Fruit fly (Drosophila melanogaster) whole organism, embryonic: ENCODE measurements around the gene stet.

Source experiments
- ATbp ChIP-seq: fragments of 200-800 bp; sonication (Bioruptor generic); optimal IDR thresholded peaks from 2 replicates; lab custom pipeline; 2017; ENCODE audit warnings: missing biosample characterization, mild to moderate bottlenecking, missing genetic modification characterization, missing genetic modification reagents
- Adf1 ChIP-seq: fragments of 200-800 bp; sonication (Bioruptor generic); IDR thresholded peaks from 2 replicates; pipeline ENCODE4 v1.3.6; 2022; ENCODE audit warnings: missing biosample characterization, missing genetic modification characterization
- Antp ChIP-seq: fragments of 200-800 bp; sonication (Bioruptor generic); optimal IDR thresholded peaks from 3 replicates; lab custom pipeline; 2016; ENCODE audit warnings: missing biosample characterization, missing genetic modification characterization
- Atf-2 ChIP-seq: fragments of 200-800 bp; sonication (Bioruptor generic); optimal IDR thresholded peaks from 2 replicates; lab custom pipeline; 2016; ENCODE audit warnings: missing biosample characterization, missing genetic modification characterization
- BEAF-32 ChIP-seq: fragments of 200-800 bp; sonication (Bioruptor generic); optimal IDR thresholded peaks from 3 replicates; lab custom pipeline; 2017; ENCODE audit warnings: missing biosample characterization, missing genetic modification characterization, mild to moderate bottlenecking, moderate library complexity, missing genetic modification reagents
- Bteb2 ChIP-seq: fragments of 200-800 bp; sonication (Bioruptor generic); optimal IDR thresholded peaks from 2 replicates; lab custom pipeline; 2016; ENCODE audit warnings: missing biosample characterization, missing genetic modification characterization
- CG10431 ChIP-seq: fragments of 200-800 bp; sonication (Bioruptor generic); optimal IDR thresholded peaks from 3 replicates; lab custom pipeline; 2018; ENCODE audit warnings: missing biosample characterization, mild to moderate bottlenecking, missing genetic modification characterization
- CG11085 ChIP-seq: fragments of 200-800 bp; sonication (Bioruptor generic); IDR thresholded peaks from 2 replicates; pipeline ENCODE4 v1.3.6; 2022; ENCODE audit warnings: missing biosample characterization, missing genetic modification characterization
- CG13624 ChIP-seq: fragments of 200-800 bp; sonication (Bioruptor generic); optimal IDR thresholded peaks from 2 replicates; lab custom pipeline; 2016; ENCODE audit warnings: missing biosample characterization, missing genetic modification characterization
- CG14667 ChIP-seq: fragments of 200-800 bp; sonication (Bioruptor generic); IDR thresholded peaks from 2 replicates; pipeline ENCODE4 v1.3.6; 2022; ENCODE audit warnings: missing biosample characterization, missing genetic modification characterization
- CG14710 ChIP-seq: fragments of 200-800 bp; sonication (Bioruptor generic); optimal IDR thresholded peaks from 3 replicates; lab custom pipeline; 2019; ENCODE audit warnings: missing biosample characterization, mild to moderate bottlenecking, missing genetic modification characterization, moderate library complexity
- CG15479 ChIP-seq: fragments of 200-800 bp; sonication (Bioruptor generic); optimal IDR thresholded peaks from 3 replicates; lab custom pipeline; 2019; ENCODE audit warnings: missing biosample characterization, mild to moderate bottlenecking, missing genetic modification characterization, moderate library complexity
- CG15514 ChIP-seq: fragments of 200-800 bp; sonication (Bioruptor generic); optimal IDR thresholded peaks from 3 replicates; lab custom pipeline; 2017; ENCODE audit warnings: missing biosample characterization, missing genetic modification characterization, mild to moderate bottlenecking, moderate library complexity, missing genetic modification reagents
- CG16779 ChIP-seq: fragments of 200-800 bp; sonication (Bioruptor generic); IDR thresholded peaks from 2 replicates; pipeline ENCODE4 v1.3.6; 2022; ENCODE audit warnings: missing biosample characterization, missing genetic modification characterization
- CG16815 ChIP-seq: fragments of 200-800 bp; sonication (Bioruptor generic); optimal IDR thresholded peaks from 3 replicates; lab custom pipeline; 2017; ENCODE audit warnings: missing biosample characterization, mild to moderate bottlenecking, missing genetic modification characterization
- CG18262 ChIP-seq: fragments of 200-800 bp; optimal IDR thresholded peaks from 3 replicates; lab custom pipeline; 2019; ENCODE audit warnings: missing biosample characterization, mild to moderate bottlenecking, missing genetic modification characterization, moderate library complexity
- CG4360 ChIP-seq: fragments of 200-800 bp; sonication (Bioruptor generic); IDR thresholded peaks from 2 replicates; pipeline ENCODE4 v1.3.6; 2022; ENCODE audit warnings: missing biosample characterization, missing genetic modification characterization
- CG4617 ChIP-seq: fragments of 200-800 bp; sonication (Bioruptor generic); optimal IDR thresholded peaks from 3 replicates; lab custom pipeline; 2016; ENCODE audit warnings: missing biosample characterization, missing genetic modification characterization, borderline replicate concordance
- CG4854 ChIP-seq: fragments of 200-800 bp; sonication (Bioruptor generic); optimal IDR thresholded peaks from 2 replicates; lab custom pipeline; 2016; ENCODE audit warnings: missing biosample characterization, missing genetic modification characterization, inconsistent platforms
- CG6765 ChIP-seq: fragments of 200-800 bp; sonication (Bioruptor generic); optimal IDR thresholded peaks from 3 replicates; lab custom pipeline; 2017; ENCODE audit warnings: missing biosample characterization, mild to moderate bottlenecking, missing genetic modification characterization
- CG6854 ChIP-seq: fragments of 200-800 bp; sonication (Bioruptor generic); optimal IDR thresholded peaks from 3 replicates; lab custom pipeline; 2017; ENCODE audit warnings: missing biosample characterization, mild to moderate bottlenecking, missing genetic modification characterization
- CG7357 ChIP-seq: fragments of 200-800 bp; sonication (Bioruptor generic); IDR thresholded peaks from 3 replicates; pipeline ENCODE4 v1.3.6; 2022; ENCODE audit warnings: missing biosample characterization, missing genetic modification characterization
- CG7556 ChIP-seq: fragments of 200-800 bp; sonication (Bioruptor generic); optimal IDR thresholded peaks from 2 replicates; lab custom pipeline; 2017; ENCODE audit warnings: missing biosample characterization, mild to moderate bottlenecking, missing genetic modification characterization
- Deaf1 ChIP-seq: fragments of 200-800 bp; optimal IDR thresholded peaks from 3 replicates; lab custom pipeline; 2019; ENCODE audit warnings: missing biosample characterization, mild to moderate bottlenecking, missing genetic modification characterization, moderate library complexity
- Doc3 ChIP-seq: fragments of 200-800 bp; sonication (Bioruptor generic); IDR thresholded peaks from 3 replicates; pipeline ENCODE4 v1.3.6; 2022; ENCODE audit warnings: missing biosample characterization, missing genetic modification characterization; ENCODE audit not compliant: partially characterized antibody
- Ets97D ChIP-seq: fragments of 200-800 bp; sonication (Bioruptor generic); optimal IDR thresholded peaks from 3 replicates; lab custom pipeline; 2016; ENCODE audit warnings: missing biosample characterization, missing genetic modification characterization
- HmgD ChIP-seq: fragments of 200-800 bp; sonication (Bioruptor generic); optimal IDR thresholded peaks from 3 replicates; lab custom pipeline; 2016; ENCODE audit warnings: missing biosample characterization, missing genetic modification characterization
- Hmr ChIP-seq: fragments of 200-800 bp; sonication (Bioruptor generic); optimal IDR thresholded peaks from 3 replicates; lab custom pipeline; 2017; ENCODE audit warnings: mild to moderate bottlenecking, missing biosample characterization, missing genetic modification reagents, missing genetic modification characterization
- Hr3 ChIP-seq: fragments of 200-800 bp; sonication (Bioruptor generic); optimal IDR thresholded peaks from 3 replicates; lab custom pipeline; 2016; ENCODE audit warnings: missing biosample characterization, missing genetic modification characterization
- Jarid2 ChIP-seq: fragments of 200-800 bp; sonication (Bioruptor generic); optimal IDR thresholded peaks from 3 replicates; lab custom pipeline; 2017; ENCODE audit warnings: mild to moderate bottlenecking, missing biosample characterization, missing genetic modification reagents, missing genetic modification characterization
- Lhr ChIP-seq: fragments of 200-800 bp; sonication (Bioruptor generic); optimal IDR thresholded peaks from 3 replicates; lab custom pipeline; 2017; ENCODE audit warnings: mild to moderate bottlenecking, missing biosample characterization, missing genetic modification reagents, missing genetic modification characterization
- Sry-δ ChIP-seq: fragments of 200-800 bp; sonication (Bioruptor generic); optimal IDR thresholded peaks from 2 replicates; lab custom pipeline; 2016; ENCODE audit warnings: missing biosample characterization, missing genetic modification characterization
- Xbp1 ChIP-seq: fragments of 200-800 bp; sonication (Bioruptor generic); optimal IDR thresholded peaks from 3 replicates; lab custom pipeline; 2016; ENCODE audit warnings: missing biosample characterization, mild to moderate bottlenecking, missing genetic modification characterization
- bbx ChIP-seq: fragments of 200-800 bp; sonication (Bioruptor generic); IDR thresholded peaks from 2 replicates; pipeline ENCODE4 v1.3.6; 2022; ENCODE audit warnings: missing biosample characterization, missing genetic modification characterization; ENCODE audit not compliant: partially characterized antibody
- btn ChIP-seq: fragments of 200-800 bp; sonication (Bioruptor generic); optimal IDR thresholded peaks from 2 replicates; lab custom pipeline; 2016; ENCODE audit warnings: missing biosample characterization, missing genetic modification characterization
- ems ChIP-seq: fragments of 200-800 bp; sonication (Bioruptor generic); optimal IDR thresholded peaks from 3 replicates; lab custom pipeline; 2016; ENCODE audit warnings: missing biosample characterization, missing genetic modification characterization
- fd96Cb ChIP-seq: fragments of 200-800 bp; sonication (Bioruptor generic); optimal IDR thresholded peaks from 2 replicates; lab custom pipeline; 2018; ENCODE audit warnings: missing biosample characterization, mild to moderate bottlenecking, missing genetic modification characterization, moderate library complexity
- gcm ChIP-seq: fragments of 200-800 bp; sonication (Bioruptor generic); optimal IDR thresholded peaks from 2 replicates; lab custom pipeline; 2019; ENCODE audit warnings: missing biosample characterization, mild to moderate bottlenecking, missing genetic modification characterization, moderate library complexity
- gem ChIP-seq: fragments of 200-800 bp; sonication (Bioruptor generic); optimal IDR thresholded peaks from 2 replicates; lab custom pipeline; 2019; ENCODE audit warnings: missing biosample characterization, mild to moderate bottlenecking, missing genetic modification characterization, moderate library complexity
- grau ChIP-seq: fragments of 200-800 bp; optimal IDR thresholded peaks from 3 replicates; lab custom pipeline; 2019; ENCODE audit warnings: missing biosample characterization, mild to moderate bottlenecking, missing genetic modification characterization, moderate library complexity
- gt ChIP-seq: fragments of 200-800 bp; sonication (Bioruptor generic); IDR thresholded peaks from 2 replicates; pipeline ENCODE4 v1.3.6; 2022; ENCODE audit warnings: missing biosample characterization, missing genetic modification characterization
- ind ChIP-seq: fragments of 200-800 bp; sonication (Bioruptor generic); optimal IDR thresholded peaks from 3 replicates; lab custom pipeline; 2016; ENCODE audit warnings: missing biosample characterization, missing genetic modification characterization
- insv ChIP-seq, 2 experiments: fragments of 200-800 bp; sonication (Bioruptor generic); optimal IDR thresholded peaks; 3 replicates each; lab custom pipeline; 2016 to 2018; ENCODE audit warnings: missing biosample characterization in 2 of 2, missing genetic modification characterization in 2 of 2
- klu ChIP-seq: fragments of 200-800 bp; sonication (Bioruptor generic); IDR thresholded peaks from 2 replicates; pipeline ENCODE4 v1.3.6; 2022; ENCODE audit warnings: missing biosample characterization, missing genetic modification characterization
- lola ChIP-seq, 3 experiments: fragments of >200 bp in 2 of 3; fragments of 200-800 bp in 1 of 3; sonication (Bioruptor generic) in 1 of 3; optimal IDR thresholded peaks; 2 replicates each; lab custom pipeline; 2017 to 2019; ENCODE audit warnings: missing biosample characterization in 3 of 3, missing genetic modification characterization in 3 of 3, mild to moderate bottlenecking in 1 of 3, moderate library complexity in 1 of 3
- nmo ChIP-seq: fragments of 200-800 bp; sonication (Bioruptor generic); optimal IDR thresholded peaks from 2 replicates; lab custom pipeline; 2018; ENCODE audit warnings: missing biosample characterization, mild to moderate bottlenecking, missing genetic modification characterization, moderate library complexity
- nom ChIP-seq: fragments of 200-800 bp; sonication (Bioruptor generic); optimal IDR thresholded peaks from 2 replicates; lab custom pipeline; 2017; ENCODE audit warnings: missing biosample characterization, missing genetic modification characterization, mild to moderate bottlenecking, moderate library complexity, missing genetic modification reagents
- org-1 ChIP-seq: fragments of 200-800 bp; sonication (Bioruptor generic); optimal IDR thresholded peaks from 2 replicates; lab custom pipeline; 2017; ENCODE audit warnings: missing biosample characterization, missing genetic modification characterization
- stwl ChIP-seq: fragments of 200-800 bp; sonication (Bioruptor generic); optimal IDR thresholded peaks from 3 replicates; lab custom pipeline; 2018; ENCODE audit warnings: missing biosample characterization, mild to moderate bottlenecking, missing genetic modification characterization, moderate library complexity
- toy ChIP-seq: fragments of 200-800 bp; sonication (Bioruptor generic); IDR thresholded peaks from 2 replicates; pipeline ENCODE4 v1.3.6; 2022; ENCODE audit warnings: missing biosample characterization, missing genetic modification characterization
- vvl ChIP-seq: fragments of 200-800 bp; sonication (Bioruptor generic); IDR thresholded peaks from 2 replicates; pipeline ENCODE4 v1.3.6; 2022; ENCODE audit warnings: missing biosample characterization, missing genetic modification characterization

The stet gene

DNA sequence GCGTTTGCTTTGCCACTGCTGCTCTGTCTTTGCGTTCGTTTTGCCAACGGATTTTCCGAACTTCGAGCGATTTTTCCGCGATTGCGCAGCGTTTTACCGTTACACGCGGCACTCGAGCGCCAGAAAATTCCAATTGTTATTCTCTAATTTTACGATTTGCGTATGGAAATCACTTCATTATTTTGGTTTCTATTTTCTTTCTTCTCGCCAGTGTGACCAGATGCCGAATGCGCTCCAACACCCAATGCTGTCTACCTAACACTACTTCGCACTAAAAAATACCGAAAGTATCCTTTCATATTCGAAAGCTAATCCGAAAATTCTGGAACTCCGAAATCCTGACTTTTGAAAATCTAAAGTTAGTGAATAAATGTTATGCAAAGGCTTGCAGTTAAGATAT lies 7.1 kb upstream of the stet start, which contains the start of gene CG12084:
Gene CG12084 (minus strand): TSS at position 236 of the 400 bp plus-strand sequence.
- no peak for TF ChIP-seq org-1 (GFP tag; lab: Kevin White, UChicago)
- peak; percentile 89 for TF ChIP-seq CG4617 (GFP tag; lab: Kevin White, UChicago)
- TF ChIP-seq fd96Cb: no peak
- TF ChIP-seq Lhr (GFP tag; lab: Kevin White, UChicago): peak; percentile 38
- TF ChIP-seq lola (GFP tag; optimal IDR thresholded peaks at IDR 0.05; lab: Kevin White, UChicago): no peak
- no peak for TF ChIP-seq CG16815 (GFP tag; lab: Kevin White, UChicago)
- no peak for TF ChIP-seq Jarid2
- TF ChIP-seq BEAF-32: peak; percentile 20
- no peak for TF ChIP-seq CG18262 (tag; lab: Kevin White, UChicago)
- TF ChIP-seq Sry-δ (GFP tag; lab: Kevin White, UChicago): peak; percentile 21
- no peak for TF ChIP-seq Adf1 (GFP tag; lab: Robert Waterston, UW)
- no peak for TF ChIP-seq CG14667 (GFP tag; lab: Robert Waterston, UW)
- TF ChIP-seq Atf-2 (GFP tag; lab: Kevin White, UChicago): no peak
- 0 out of 2 replicates have a peak, but pooled peaks have one; percentile 10 for TF ChIP-seq vvl
- peak; percentile 26 for TF ChIP-seq nmo (GFP tag; lab: Kevin White, UChicago)
- no peak for TF ChIP-seq CG4360 (GFP tag; lab: Robert Waterston, UW)
- TF ChIP-seq klu (GFP tag; lab: Robert Waterston, UW): no peak
- TF ChIP-seq btn (GFP tag; lab: Kevin White, UChicago): no peak
- peak; percentile 20 for TF ChIP-seq CG6854
- no peak for TF ChIP-seq ind (GFP tag; lab: Kevin White, UChicago)
- no peak for TF ChIP-seq Hr3 (GFP tag; lab: Kevin White, UChicago)
- no peak for TF ChIP-seq CG7556 (GFP tag; lab: Kevin White, UChicago)
- TF ChIP-seq gt (GFP tag; lab: Robert Waterston, UW): no peak
- no peak for TF ChIP-seq ems (GFP tag; lab: Kevin White, UChicago)
- no peak for TF ChIP-seq bbx
- peak; percentile 47 for TF ChIP-seq CG14710 (tag; lab: Kevin White, UChicago)
- no peak for TF ChIP-seq Bteb2 (GFP tag; lab: Kevin White, UChicago)
- TF ChIP-seq CG11085: no peak
- TF ChIP-seq ATbp: peak; percentile 83
- no peak for TF ChIP-seq Antp
- no peak for TF ChIP-seq CG4854 (GFP tag; lab: Kevin White, UChicago)
- TF ChIP-seq toy (GFP tag; lab: Robert Waterston, UW): no peak
- peak; percentile 1 for TF ChIP-seq CG15479 (GFP tag; lab: Kevin White, UChicago)
- TF ChIP-seq HmgD: no peak
- no peak for TF ChIP-seq CG13624
- TF ChIP-seq CG16779 (GFP tag; lab: Robert Waterston, UW): no peak
- TF ChIP-seq gem (tag; lab: Kevin White, UChicago): no peak
- peak; percentile 27 for TF ChIP-seq Ets97D (GFP tag; lab: Kevin White, UChicago)
- TF ChIP-seq CG15514 (GFP tag; lab: Kevin White, UChicago): peak; percentile 72
- no peak for TF ChIP-seq Deaf1
- no peak for TF ChIP-seq Hmr (GFP tag; lab: Kevin White, UChicago)
- TF ChIP-seq CG10431 (GFP tag; lab: Kevin White, UChicago): no peak
- peak; percentile 90 for TF ChIP-seq stwl (tag; lab: Kevin White, UChicago)
- TF ChIP-seq insv (GFP tag; optimal IDR thresholded peaks at IDR 0.05; lab: Kevin White, UChicago): no peak
- TF ChIP-seq grau (tag; lab: Kevin White, UChicago): no peak
- TF ChIP-seq CG7357: no peak
- no peak for TF ChIP-seq gcm (GFP tag; lab: Kevin White, UChicago)
- TF ChIP-seq Xbp1: no peak
- 0 out of 3 replicates have a peak, but pooled peaks have one; percentile 13 for TF ChIP-seq Doc3 (GFP tag; lab: Robert Waterston, UW)
- TF ChIP-seq CG6765 (GFP tag; lab: Kevin White, UChicago): no peak
- TF ChIP-seq nom (GFP tag; lab: Kevin White, UChicago): peak; percentile 7
